Fruit fly (Drosophila melanogaster) whole organism, prepupa: ENCODE results near the gene Ir94f.
A peak's percentile ranks its signal among the peaks of the same experiment; 100 is the strongest.

Experiments used
- CG10669 ChIP-seq: fragments of 200-800 bp; sonication (Bioruptor generic); optimal IDR thresholded peaks from 3 replicates; lab custom pipeline; 2018; ENCODE audit warnings: missing biosample characterization, mild to moderate bottlenecking, missing genetic modification characterization, moderate library complexity
- CG11294 ChIP-seq: fragments of 200-800 bp; sonication (Bioruptor generic); IDR thresholded peaks from 2 replicates; pipeline ENCODE4 v1.3.6; 2022; ENCODE audit warnings: missing biosample characterization, missing genetic modification characterization
- CG11762 ChIP-seq: fragments of 200-800 bp; sonication (Bioruptor generic); optimal IDR thresholded peaks from 3 replicates; lab custom pipeline; 2016; ENCODE audit warnings: missing biosample characterization, missing genetic modification characterization; ENCODE audit not compliant: insufficient read depth
- CG15336 ChIP-seq: fragments of 200-800 bp; sonication (Bioruptor generic); IDR thresholded peaks from 2 replicates; pipeline ENCODE4 v1.3.6; 2022; ENCODE audit warnings: missing biosample characterization, missing genetic modification characterization
- CG16779 ChIP-seq: fragments of 200-800 bp; sonication (Bioruptor generic); optimal IDR thresholded peaks from 3 replicates; lab custom pipeline; 2017; ENCODE audit warnings: missing biosample characterization, mild to moderate bottlenecking, missing genetic modification characterization
- CG31627 ChIP-seq: fragments of 200-800 bp; sonication (Bioruptor generic); optimal IDR thresholded peaks from 3 replicates; lab custom pipeline; 2016; ENCODE audit warnings: missing biosample characterization, missing genetic modification characterization
- CG32006 ChIP-seq: fragments of 200-800 bp; sonication (Bioruptor generic); optimal IDR thresholded peaks from 3 replicates; lab custom pipeline; 2017; ENCODE audit warnings: missing biosample characterization, mild to moderate bottlenecking, missing genetic modification characterization
- CG3919 ChIP-seq: fragments of 200-800 bp; sonication (Bioruptor generic); optimal IDR thresholded peaks from 3 replicates; lab custom pipeline; 2016; ENCODE audit warnings: missing biosample characterization, missing genetic modification characterization
- CG4318 ChIP-seq: fragments of 200-800 bp; sonication (Bioruptor generic); optimal IDR thresholded peaks from 3 replicates; lab custom pipeline; 2017; ENCODE audit warnings: missing biosample characterization, mild to moderate bottlenecking, missing genetic modification characterization
- CG6163 ChIP-seq: fragments of 200-800 bp; sonication (Bioruptor generic); IDR thresholded peaks from 3 replicates; pipeline ENCODE4 v1.3.6; 2022; ENCODE audit warnings: missing biosample characterization, missing genetic modification characterization
- CG6276 ChIP-seq: fragments of 200-800 bp; sonication (Bioruptor generic); optimal IDR thresholded peaks from 2 replicates; lab custom pipeline; 2017; ENCODE audit warnings: missing biosample characterization, mild to moderate bottlenecking, missing genetic modification characterization
- CG6792 ChIP-seq: fragments of 200-800 bp; sonication (Bioruptor generic); optimal IDR thresholded peaks from 3 replicates; lab custom pipeline; 2016; ENCODE audit warnings: missing biosample characterization, missing genetic modification characterization
- CG6854 ChIP-seq: fragments of 200-800 bp; sonication (Bioruptor generic); optimal IDR thresholded peaks from 2 replicates; lab custom pipeline; 2017; ENCODE audit warnings: missing biosample characterization, mild to moderate bottlenecking, missing genetic modification characterization
- CG8119 ChIP-seq: fragments of 200-800 bp; sonication (Bioruptor generic); IDR thresholded peaks from 3 replicates; pipeline ENCODE4 v1.3.6; 2022; ENCODE audit warnings: missing biosample characterization, missing genetic modification characterization
- Eip75B ChIP-seq: fragments of 200-800 bp; sonication (Bioruptor generic); optimal IDR thresholded peaks from 3 replicates; lab custom pipeline; 2016; ENCODE audit warnings: missing biosample characterization, missing genetic modification characterization
- Eip78C ChIP-seq: fragments of 200-800 bp; sonication (Bioruptor generic); peaks from one replicate; lab custom pipeline; 2016; ENCODE audit warnings: missing biosample characterization, missing genetic modification characterization
- Ets96B ChIP-seq: fragments of 200-800 bp; optimal IDR thresholded peaks from 2 replicates; lab custom pipeline; 2019; ENCODE audit warnings: missing biosample characterization, mild to moderate bottlenecking, missing genetic modification characterization, moderate library complexity
- Gug ChIP-seq: fragments of 200-800 bp; sonication (Bioruptor generic); IDR thresholded peaks from 2 replicates; pipeline ENCODE4 v1.3.6; 2022; ENCODE audit warnings: missing biosample characterization, missing genetic modification characterization
- Hr4 ChIP-seq: fragments of 200-800 bp; sonication (Bioruptor generic); optimal IDR thresholded peaks from 3 replicates; lab custom pipeline; 2016; ENCODE audit warnings: missing biosample characterization, missing genetic modification characterization
- Lpt ChIP-seq: fragments of 200-800 bp; sonication (Bioruptor generic); optimal IDR thresholded peaks from 3 replicates; lab custom pipeline; 2016; ENCODE audit warnings: missing biosample characterization, missing genetic modification characterization
- Sox14 ChIP-seq: fragments of 200-800 bp; sonication (Bioruptor generic); optimal IDR thresholded peaks from 3 replicates; lab custom pipeline; 2016; ENCODE audit warnings: missing biosample characterization, missing genetic modification characterization
- Sox15 ChIP-seq: fragments of 200-800 bp; sonication (Bioruptor generic); optimal IDR thresholded peaks from 3 replicates; lab custom pipeline; 2016; ENCODE audit warnings: missing biosample characterization, missing genetic modification characterization
- achi ChIP-seq: fragments of 200-800 bp; sonication (Bioruptor generic); optimal IDR thresholded peaks from 3 replicates; lab custom pipeline; 2016; ENCODE audit warnings: missing biosample characterization, missing genetic modification characterization
- acj6 ChIP-seq: fragments of 200-800 bp; sonication (Bioruptor generic); optimal IDR thresholded peaks from 3 replicates; lab custom pipeline; 2016; ENCODE audit warnings: missing biosample characterization, missing genetic modification characterization
- cyc ChIP-seq: fragments of 200-800 bp; sonication (Bioruptor generic); optimal IDR thresholded peaks from 3 replicates; lab custom pipeline; 2016; ENCODE audit warnings: missing biosample characterization, missing genetic modification characterization
- dac ChIP-seq: fragments of 200-800 bp; sonication (Bioruptor generic); optimal IDR thresholded peaks from 2 replicates; lab custom pipeline; 2017; ENCODE audit warnings: missing biosample characterization, mild to moderate bottlenecking, missing genetic modification characterization
- dsx ChIP-seq: fragments of 200-800 bp; optimal IDR thresholded peaks from 3 replicates; lab custom pipeline; 2019; ENCODE audit warnings: missing biosample characterization, mild to moderate bottlenecking, missing genetic modification characterization, moderate library complexity; ENCODE audit not compliant: poor library complexity, severe bottlenecking
- eg ChIP-seq: fragments of 200-800 bp; sonication (Bioruptor generic); IDR thresholded peaks from 3 replicates; pipeline ENCODE4 v1.3.6; 2022; ENCODE audit warnings: missing biosample characterization, missing genetic modification characterization
- esn ChIP-seq: fragments of 200-800 bp; sonication (Bioruptor generic); optimal IDR thresholded peaks from 2 replicates; lab custom pipeline; 2016; ENCODE audit warnings: missing biosample characterization, mild to moderate bottlenecking, missing genetic modification characterization, moderate library complexity
- fd59A ChIP-seq: fragments of 200-800 bp; sonication (Bioruptor generic); optimal IDR thresholded peaks from 2 replicates; lab custom pipeline; 2017; ENCODE audit warnings: missing biosample characterization, mild to moderate bottlenecking, missing genetic modification characterization, missing genetic modification reagents
- fkh ChIP-seq: fragments of 200-800 bp; sonication (Bioruptor generic); optimal IDR thresholded peaks from 3 replicates; lab custom pipeline; 2017; ENCODE audit warnings: missing biosample characterization, mild to moderate bottlenecking, missing genetic modification characterization, moderate library complexity
- net ChIP-seq: fragments of 200-800 bp; sonication (Bioruptor generic); optimal IDR thresholded peaks from 3 replicates; lab custom pipeline; 2016; ENCODE audit warnings: missing biosample characterization, missing genetic modification characterization
- salr ChIP-seq, 2 experiments: fragments of 200-800 bp; sonication (Bioruptor generic); optimal IDR thresholded peaks; 3 replicates each; lab custom pipeline; 2016 to 2018; ENCODE audit warnings: missing biosample characterization in 2 of 2, missing genetic modification characterization in 2 of 2, mild to moderate bottlenecking in 1 of 2
- spab ChIP-seq: fragments of 200-800 bp; sonication (Bioruptor generic); optimal IDR thresholded peaks from 2 replicates; lab custom pipeline; 2017; ENCODE audit warnings: missing biosample characterization, mild to moderate bottlenecking, missing genetic modification characterization, missing genetic modification reagents
- ss ChIP-seq, 2 experiments: fragments of 200-800 bp; sonication (Bioruptor generic); optimal IDR thresholded peaks; 2 replicates in 1 of 2; 3 replicates in 1 of 2; lab custom pipeline; 2017 to 2018; ENCODE audit warnings: mild to moderate bottlenecking in 2 of 2, missing biosample characterization in 2 of 2, missing genetic modification characterization in 2 of 2, moderate library complexity in 1 of 2
- svp ChIP-seq: fragments of 200-800 bp; sonication (Bioruptor generic); peaks from one replicate; lab custom pipeline; 2016; ENCODE audit warnings: missing biosample characterization, missing genetic modification characterization
- vri ChIP-seq: fragments of 200-800 bp; sonication (Bioruptor generic); optimal IDR thresholded peaks from 3 replicates; lab custom pipeline; 2016; ENCODE audit warnings: missing biosample characterization, mild to moderate bottlenecking, missing genetic modification characterization

The Ir94f gene

DNA sequence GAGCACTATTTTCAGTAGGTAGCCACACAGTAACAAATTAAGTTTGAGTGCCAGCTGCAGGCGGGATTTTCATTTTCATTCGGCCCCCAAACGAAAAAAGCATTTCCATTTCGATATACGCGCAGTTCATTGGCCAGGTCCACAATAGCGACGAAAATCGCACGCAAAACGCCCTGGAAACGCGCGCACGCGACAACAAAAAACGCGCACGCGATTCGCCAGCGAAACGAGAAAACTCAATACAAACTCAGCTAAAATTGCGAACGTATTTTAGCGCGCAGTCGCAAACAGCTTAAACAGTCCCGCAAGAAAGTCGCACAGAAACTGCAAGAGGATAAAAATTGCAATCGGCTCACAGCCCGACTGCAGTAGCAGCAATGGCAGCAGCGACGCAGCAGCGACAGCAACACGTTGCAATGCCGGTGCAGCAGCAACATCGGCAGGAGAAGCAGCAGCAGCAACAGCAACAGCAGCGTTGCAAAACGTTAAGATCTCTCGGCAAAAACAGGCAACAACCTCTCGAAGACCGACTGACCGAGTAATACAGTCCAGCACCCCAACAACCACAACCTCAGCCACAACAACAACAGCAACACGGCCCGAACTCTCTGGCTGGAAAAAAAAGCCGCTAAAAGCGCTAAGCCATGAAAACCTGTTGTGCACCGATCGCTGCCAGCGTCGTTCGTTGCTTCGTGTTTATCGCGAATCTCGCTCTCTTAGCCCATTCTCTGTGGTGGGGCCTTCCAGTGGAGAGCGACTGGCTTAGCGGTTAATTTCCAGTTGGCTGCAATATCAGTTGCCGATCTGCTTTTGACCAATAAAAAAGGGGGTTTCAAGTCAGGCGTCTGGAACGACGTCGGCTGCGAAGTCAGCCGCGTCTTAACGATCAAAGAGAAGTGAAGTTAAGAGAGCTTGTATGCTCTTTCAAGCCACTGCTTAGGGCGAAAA, 9.4 kb upstream of the Ir94f start, which contains the start of gene CG4374 (continued):
- TF ChIP-seq CG11762 (GFP tag; lab: Kevin White, UChicago): no peak
- TF ChIP-seq fd59A: no peak
- no peak for TF ChIP-seq CG4318 (GFP tag; lab: Kevin White, UChicago)
- TF ChIP-seq CG3919 (GFP tag; lab: Kevin White, UChicago): peak; percentile 65
- peak; percentile 59 for TF ChIP-seq Eip75B (GFP tag; lab: Kevin White, UChicago)
- no peak for TF ChIP-seq Sox14 (GFP tag; lab: Kevin White, UChicago)
- TF ChIP-seq CG6854: peak; percentile 11
- peak in 1 of 2 experiments; percentile 46 for TF ChIP-seq ss (GFP tag; optimal IDR thresholded peaks at IDR 0.05; lab: Kevin White, UChicago)
- TF ChIP-seq CG6792 (GFP tag; lab: Kevin White, UChicago): no peak
- no peak for TF ChIP-seq Hr4
- TF ChIP-seq achi (GFP tag; lab: Kevin White, UChicago): no peak
- no peak for TF ChIP-seq CG10669
- TF ChIP-seq Sox15 (GFP tag; lab: Kevin White, UChicago): no peak
- no peak for TF ChIP-seq esn (GFP tag; lab: Kevin White, UChicago)
- TF ChIP-seq net (GFP tag; lab: Kevin White, UChicago): no peak
- 0 out of 3 replicates have a peak, but pooled peaks have one; percentile 12 for TF ChIP-seq eg (GFP tag; lab: Robert Waterston, UW)
- TF ChIP-seq Gug (GFP tag; lab: Robert Waterston, UW): no peak
- TF ChIP-seq CG31627 (GFP tag; lab: Kevin White, UChicago): no peak
- 0 out of 3 replicates have a peak, but pooled peaks have one; percentile 9 for TF ChIP-seq CG6163 (GFP tag; lab: Robert Waterston, UW)
- no peak for TF ChIP-seq CG11294
- no peak for TF ChIP-seq svp
- TF ChIP-seq dac (GFP tag; lab: Kevin White, UChicago): no peak

DNA sequence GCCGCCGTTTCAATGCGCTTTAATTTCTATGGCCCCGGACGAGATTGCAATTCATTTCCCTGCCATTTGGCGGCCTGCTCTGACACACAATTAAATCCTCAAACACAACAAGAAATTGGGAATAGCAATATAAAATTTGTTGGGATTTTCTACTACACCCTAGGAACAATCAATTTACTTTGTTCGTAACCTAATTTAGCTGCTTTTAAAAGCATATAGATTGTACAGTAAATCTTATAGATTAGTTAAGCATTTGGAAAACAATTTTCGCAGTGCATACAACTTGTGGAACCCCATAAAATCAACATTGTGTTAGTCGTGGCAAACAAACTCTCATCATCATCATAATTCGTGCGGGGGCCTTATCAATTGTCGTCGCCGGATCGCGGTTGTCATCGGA, 5.6 kb upstream of the Ir94f start:
- TF ChIP-seq CG8119: 0 out of 3 replicates have a peak, but pooled peaks have one; percentile 23
- TF ChIP-seq CG3919 (GFP tag; lab: Kevin White, UChicago): no peak
- TF ChIP-seq Ets96B (tag; lab: Kevin White, UChicago): no peak
- peak; percentile 65 for TF ChIP-seq Hr4
- 0 out of 3 replicates have a peak, but pooled peaks have one; percentile 17 for TF ChIP-seq eg (GFP tag; lab: Robert Waterston, UW)
- peak in 1 of 2 experiments; percentile 8 for TF ChIP-seq salr (GFP tag; optimal IDR thresholded peaks at IDR 0.05; lab: Kevin White, UChicago)
- peak; percentile 63 for TF ChIP-seq CG32006
- TF ChIP-seq Gug (GFP tag; lab: Robert Waterston, UW): no peak
- TF ChIP-seq CG4318 (GFP tag; lab: Kevin White, UChicago): peak; percentile 26
- no peak for TF ChIP-seq Eip78C (GFP tag; lab: Kevin White, UChicago)
- no peak for TF ChIP-seq spab (GFP tag; lab: Kevin White, UChicago)
- peak; percentile 47 for TF ChIP-seq CG15336 (GFP tag; lab: Robert Waterston, UW)
- peak; percentile 6 for TF ChIP-seq CG6276 (GFP tag; lab: Kevin White, UChicago)
- no peak for TF ChIP-seq cyc (GFP tag; lab: Kevin White, UChicago)
- no peak for TF ChIP-seq vri (GFP tag; lab: Kevin White, UChicago)
- TF ChIP-seq, all 60 proteins: peak for 8

DNA sequence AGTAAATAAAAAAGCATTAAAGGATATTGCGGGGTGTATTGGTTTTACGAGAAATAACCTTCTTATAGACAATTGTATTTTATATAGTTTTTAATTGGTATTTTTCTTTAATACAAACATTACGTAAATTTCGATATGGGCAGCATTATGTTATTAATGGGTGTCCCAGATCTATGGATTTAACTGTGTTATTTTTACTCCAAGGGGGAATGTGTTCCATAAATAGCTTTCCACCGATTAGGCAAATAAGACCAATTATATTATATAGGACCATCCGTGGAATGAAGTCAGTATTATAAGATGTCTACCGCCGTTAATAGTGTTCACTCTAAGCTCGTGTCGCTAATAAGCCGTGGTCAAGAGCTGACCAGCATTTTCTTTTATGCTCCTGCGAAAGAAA, 1.9 kb downstream of the Ir94f start, which contains the start of gene Ir94g:
TSS of gene Ir94g (plus strand) at position 301 of the 400 bp plus-strand sequence.
- no peak for TF ChIP-seq Lpt
- no peak for TF ChIP-seq CG15336 (GFP tag; lab: Robert Waterston, UW)
- no peak for TF ChIP-seq fkh (GFP tag; lab: Kevin White, UChicago)
- no peak for TF ChIP-seq dsx
- TF ChIP-seq CG16779 (tag; lab: Kevin White, UChicago): no peak
- no peak for TF ChIP-seq acj6 (GFP tag; lab: Kevin White, UChicago)
- TF ChIP-seq CG32006: no peak
